Fruit fly (Drosophila melanogaster) whole organism, pupa: ENCODE data around the gene rho-5.

Experiments used
- CG10348 ChIP-seq: fragments of 200-800 bp; sonication (Bioruptor generic); IDR thresholded peaks from 2 replicates; pipeline ENCODE4 v1.3.6; 2022; ENCODE audit warnings: missing biosample characterization, missing genetic modification characterization
- CG12605 ChIP-seq: fragments of 200-800 bp; sonication (Bioruptor generic); IDR thresholded peaks from 2 replicates; pipeline ENCODE4 v1.3.6; 2022; ENCODE audit warnings: missing biosample characterization, missing genetic modification characterization
- CG13204 ChIP-seq: fragments of 200-800 bp; sonication (Bioruptor generic); optimal IDR thresholded peaks from 2 replicates; lab custom pipeline; 2018; ENCODE audit warnings: missing biosample characterization, mild to moderate bottlenecking, missing genetic modification characterization, moderate library complexity
- CG14655 ChIP-seq: fragments of 200-800 bp; sonication (Bioruptor generic); optimal IDR thresholded peaks from 3 replicates; lab custom pipeline; 2017; ENCODE audit warnings: mild to moderate bottlenecking, missing biosample characterization, missing genetic modification reagents, missing genetic modification characterization
- CG15710 ChIP-seq: fragments of 200-800 bp; sonication (Bioruptor generic); optimal IDR thresholded peaks from 2 replicates; lab custom pipeline; 2018; ENCODE audit warnings: missing biosample characterization, mild to moderate bottlenecking, missing genetic modification characterization, moderate library complexity
- CG4496 ChIP-seq: fragments of 200-800 bp; sonication (Bioruptor generic); IDR thresholded peaks from 3 replicates; pipeline ENCODE4 v1.3.6; 2022; ENCODE audit warnings: missing biosample characterization, missing genetic modification characterization
- CG9948 ChIP-seq: fragments of 200-800 bp; sonication (Bioruptor generic); optimal IDR thresholded peaks from 2 replicates; lab custom pipeline; 2018; ENCODE audit warnings: missing biosample characterization, mild to moderate bottlenecking, missing genetic modification characterization, moderate library complexity
- EcR ChIP-seq: fragments of 200-800 bp; sonication (Bioruptor generic); optimal IDR thresholded peaks from 3 replicates; lab custom pipeline; 2019; ENCODE audit warnings: missing biosample characterization, missing genetic modification characterization, mild to moderate bottlenecking, moderate library complexity, missing genetic modification reagents
- Ets98B ChIP-seq: fragments of 200-800 bp; sonication (Bioruptor generic); IDR thresholded peaks from 2 replicates; pipeline ENCODE4 v1.3.6; 2022; ENCODE audit warnings: missing biosample characterization, missing genetic modification characterization
- rn ChIP-seq: fragments of 200-800 bp; sonication (Bioruptor generic); IDR thresholded peaks from 2 replicates; pipeline ENCODE4 v1.3.6; 2022; ENCODE audit warnings: missing biosample characterization, missing genetic modification characterization

- TF ChIP-seq EcR, result no peak
- TF ChIP-seq rn (GFP tag; lab: Robert Waterston, UW), result no peak
- TF ChIP-seq CG12605 (GFP tag; lab: Robert Waterston, UW), result no peak
- no peak for TF ChIP-seq Ets98B (GFP tag; lab: Robert Waterston, UW)
- no peak for TF ChIP-seq CG10348
- TF ChIP-seq CG15710 (tag; lab: Kevin White, UChicago), result no peak
- TF ChIP-seq CG9948, result no peak
- no peak for TF ChIP-seq CG14655
- no peak for TF ChIP-seq CG13204 (GFP tag; lab: Kevin White, UChicago)
- TF ChIP-seq CG4496, result no peak
Observed at dm6 chr2L:10339841-10340240, 33.9 kb downstream of the rho-5 start.
